Worm (Caenorhabditis elegans) whole organism, mixed stage, embryonic: ENCODE data around the gene rsp-7.

Experiments used
- M03D4.4 ChIP-seq: sonication (generic microtip); optimal IDR thresholded peaks from 2 replicates; lab custom pipeline; 2017; ENCODE audit warnings: mild to moderate bottlenecking, missing genetic modification characterization, missing compliant biosample characterization
- elt-1 ChIP-seq: sonication (generic microtip); optimal IDR thresholded peaks from 2 replicates; lab custom pipeline; 2017; ENCODE audit warnings: missing genetic modification characterization, mild to moderate bottlenecking, missing compliant biosample characterization, antibody characterized with exemption, moderate library complexity, borderline replicate concordance; ENCODE audit not compliant: insufficient read depth
- flh-1 ChIP-seq: fragments of 200-800 bp; sonication (Bioruptor generic); optimal IDR thresholded peaks from 2 replicates; lab custom pipeline; 2018; ENCODE audit warnings: mild to moderate bottlenecking, missing genetic modification characterization, moderate library complexity, missing compliant biosample characterization
- hlh-1 ChIP-seq: fragments of 150-350 bp; optimal IDR thresholded peaks from 2 replicates; lab custom pipeline; 2014; ENCODE audit warnings: missing biosample characterization, missing genetic modification reagents, missing genetic modification characterization
- lin-13 ChIP-seq: fragments of 150-350 bp; optimal IDR thresholded peaks from 2 replicates; lab custom pipeline; 2014; ENCODE audit warnings: missing biosample characterization, missing genetic modification characterization
- snpc-4 ChIP-seq: fragments of 150-350 bp; optimal IDR thresholded peaks from 2 replicates; lab custom pipeline; 2014; ENCODE audit warnings: missing biosample characterization, missing genetic modification characterization
- unc-120 ChIP-seq: sonication (generic microtip); optimal IDR thresholded peaks from 2 replicates; lab custom pipeline; 2017; ENCODE audit warnings: missing genetic modification characterization, missing compliant biosample characterization; ENCODE audit not compliant: poor library complexity, severe bottlenecking
- unc-39 ChIP-seq: fragments of 150-350 bp; optimal IDR thresholded peaks from 2 replicates; lab custom pipeline; 2014; ENCODE audit warnings: missing biosample characterization, missing genetic modification characterization
- ztf-11 ChIP-seq: fragments of 150-350 bp; optimal IDR thresholded peaks from 2 replicates; lab custom pipeline; 2014; ENCODE audit warnings: missing biosample characterization, missing genetic modification characterization

DNA sequence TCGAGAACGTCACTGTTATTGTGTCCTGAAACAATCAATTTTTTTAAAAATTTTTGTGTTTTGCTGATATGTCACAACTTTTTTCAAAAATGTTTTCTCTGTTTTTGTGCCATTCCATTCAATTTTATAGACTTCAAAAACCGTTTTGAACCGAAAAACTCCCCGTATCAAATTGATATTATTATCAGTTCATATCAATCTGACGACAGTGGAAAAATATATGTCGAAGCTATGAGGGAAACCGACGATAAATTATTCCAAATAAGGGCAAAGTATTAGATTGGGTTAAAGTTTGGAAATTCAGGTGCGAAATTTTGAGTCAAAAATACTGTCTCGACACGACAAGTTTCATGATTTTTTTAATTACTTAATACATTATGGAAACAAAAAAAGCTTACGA is 2.6 kb upstream of the rsp-7 start:
- TF ChIP-seq hlh-1 (tag; lab: Kevin White, UChicago) (no peak), flh-1 (GFP tag; lab: Kevin White, UChicago) (no peak), ztf-11 (tag; lab: Kevin White, UChicago) (no peak), M03D4.4 (no peak), elt-1 (no peak), lin-13 (tag; lab: Kevin White, UChicago) (no peak), unc-39 (tag; lab: Kevin White, UChicago) (no peak), snpc-4 (tag; lab: Kevin White, UChicago) (no peak), unc-120 (tag; lab: Kevin White, UChicago) (no peak)
